Worm (Caenorhabditis elegans) whole organism, L2 larva: ENCODE measurements around the gene F54D8.10.
A peak's percentile ranks its signal among the peaks of the same experiment; 100 is the strongest.

Experiments used
- Y55F3AM.14 ChIP-seq: fragments of 200-800 bp; sonication (Bioruptor generic); optimal IDR thresholded peaks from 2 replicates; lab custom pipeline; 2018; ENCODE audit warnings: mild to moderate bottlenecking, missing genetic modification characterization, missing compliant biosample characterization
- aly-2 ChIP-seq: fragments of 150-350 bp; optimal IDR thresholded peaks from 2 replicates; lab custom pipeline; 2014; ENCODE audit warnings: missing biosample characterization, missing genetic modification characterization
- ama-1 ChIP-seq: fragments of 150-350 bp; optimal IDR thresholded peaks from 2 replicates; lab custom pipeline; 2018; ENCODE audit warnings: inconsistent platforms
- egl-27 ChIP-seq: sonication (generic microtip); optimal IDR thresholded peaks from 3 replicates; lab custom pipeline; 2017; ENCODE audit warnings: missing biosample characterization, missing genetic modification reagents, missing genetic modification characterization
- fos-1 ChIP-seq: fragments of 150-350 bp; optimal IDR thresholded peaks from 2 replicates; lab custom pipeline; 2014; ENCODE audit warnings: missing biosample characterization, missing genetic modification characterization
- lin-39 ChIP-seq: fragments of 150-350 bp; optimal IDR thresholded peaks from 2 replicates; lab custom pipeline; 2014; ENCODE audit warnings: missing biosample characterization, missing genetic modification reagents, missing genetic modification characterization
- nhr-11 ChIP-seq: fragments of 150-350 bp; optimal IDR thresholded peaks from 2 replicates; lab custom pipeline; 2014; ENCODE audit warnings: missing biosample characterization, missing genetic modification characterization
- nhr-129 ChIP-seq: fragments of 150-350 bp; optimal IDR thresholded peaks from 2 replicates; lab custom pipeline; 2014; ENCODE audit warnings: missing biosample characterization, missing genetic modification characterization
- nhr-77 ChIP-seq: fragments of 150-350 bp; optimal IDR thresholded peaks from 2 replicates; lab custom pipeline; 2014; ENCODE audit warnings: missing biosample characterization, missing genetic modification characterization

DNA sequence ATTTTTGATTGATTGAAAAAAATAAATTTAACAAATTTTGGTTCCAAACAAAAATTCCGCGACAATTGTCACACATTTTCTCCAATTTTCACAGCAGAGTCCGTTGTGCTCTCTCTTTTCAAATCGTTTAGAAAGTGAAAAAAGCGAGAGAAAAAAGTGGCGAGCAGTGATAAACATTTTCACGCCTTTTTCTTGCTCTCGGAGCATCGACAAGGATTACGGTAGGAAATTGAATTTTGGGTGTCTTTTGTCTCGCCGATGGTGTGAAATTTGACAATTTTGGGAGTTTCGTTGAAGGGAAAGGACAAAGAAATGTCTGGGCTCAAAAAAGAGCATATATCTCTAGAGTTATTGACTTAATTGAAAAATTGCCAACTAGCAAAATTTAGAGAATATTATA is 39.9 kb downstream of the F54D8.10 start:
- no peak for TF ChIP-seq aly-2 (tag; lab: Kevin White, UChicago)
- no peak for TF ChIP-seq lin-39
- TF ChIP-seq nhr-11 (tag; lab: Kevin White, UChicago) = no peak
- no peak for TF ChIP-seq ama-1
- no peak for TF ChIP-seq nhr-129 (tag; lab: Kevin White, UChicago)
- TF ChIP-seq fos-1 = peak; percentile 10
- TF ChIP-seq nhr-77 (tag; lab: Kevin White, UChicago) = no peak
- no peak for TF ChIP-seq egl-27 (tag; lab: Kevin White, UChicago)
- TF ChIP-seq Y55F3AM.14 = no peak
